Worm (Caenorhabditis elegans): ENCODE results near the gene mek-1.

The mek-1 gene

DNA sequence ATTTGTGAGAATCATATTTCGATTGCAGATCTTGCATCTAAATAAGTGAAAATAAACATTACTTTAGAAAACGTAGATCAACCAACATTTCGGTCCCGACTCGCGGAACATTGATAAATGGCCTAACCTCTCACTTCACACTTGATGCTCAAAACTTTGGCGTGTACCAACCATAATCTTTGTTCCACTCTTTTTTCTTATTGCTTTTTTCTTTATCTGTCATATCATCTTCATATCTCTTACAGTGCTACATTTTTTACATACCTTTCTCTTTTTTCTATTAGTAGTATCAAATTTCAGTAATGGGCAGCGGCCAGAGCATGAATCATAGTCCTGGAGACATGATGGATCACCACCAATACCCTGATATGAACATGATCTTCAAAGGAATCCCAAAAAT, 46.2 kb downstream of the mek-1 start, which contains the start of gene F46C8.3:
Gene F46C8.3, plus strand, starts transcription at position 301 of the 400 bp plus-strand sequence.
- TF ChIP-seq zag-1 (tag; optimal IDR thresholded peaks at IDR 0.05) = no peak
- TF ChIP-seq ztf-11 (tag; optimal IDR thresholded peaks at IDR 0.05) = no peak
- TF ChIP-seq snpc-4 (tag; optimal IDR thresholded peaks at IDR 0.05) = no peak
- no peak for TF ChIP-seq nhr-10 (tag; optimal IDR thresholded peaks at IDR 0.05)
- no peak for TF ChIP-seq unc-55 (GFP tag; optimal IDR thresholded peaks at IDR 0.05)
- no peak for TF ChIP-seq nhr-129 (tag; optimal IDR thresholded peaks at IDR 0.05)
- TF ChIP-seq dmd-4 (tag; optimal IDR thresholded peaks at IDR 0.05) = no peak
- no peak for TF ChIP-seq nhr-237 (tag; optimal IDR thresholded peaks at IDR 0.05)
- TF ChIP-seq fos-1 (tag; optimal IDR thresholded peaks at IDR 0.05) = no peak
- no peak for TF ChIP-seq sma-9 (GFP tag; optimal IDR thresholded peaks at IDR 0.05)
- TF ChIP-seq sma-9 (tag; optimal IDR thresholded peaks at IDR 0.05) = no peak
- TF ChIP-seq ZK546.5 (tag; optimal IDR thresholded peaks at IDR 0.05) = no peak
- no peak for TF ChIP-seq ztf-4 (tag; optimal IDR thresholded peaks at IDR 0.05)
- no peak for TF ChIP-seq mbf-1 (tag; optimal IDR thresholded peaks at IDR 0.05)
- TF ChIP-seq ceh-16 (tag; optimal IDR thresholded peaks at IDR 0.05) = no peak

All from whole organism, L2 larva.